Fruit fly (Drosophila melanogaster) whole organism, embryonic: ENCODE measurements around the gene TTLL4B.

Experiments used
- Awh ChIP-seq: fragments of 200-800 bp; sonication (Bioruptor generic); IDR thresholded peaks from 2 replicates; pipeline ENCODE4, ENCODE4 v1.3.6; 2022; ENCODE audit warnings: missing biosample characterization, missing genetic modification characterization
- BtbVII ChIP-seq: fragments of 200-800 bp; sonication (Bioruptor generic); optimal IDR thresholded peaks from 3 replicates; lab custom pipeline; 2017; ENCODE audit warnings: missing biosample characterization, mild to moderate bottlenecking, missing genetic modification characterization
- CG10147 ChIP-seq: fragments of 200-800 bp; sonication (Bioruptor generic); optimal IDR thresholded peaks from 2 replicates; lab custom pipeline; 2019; ENCODE audit warnings: missing biosample characterization, mild to moderate bottlenecking, missing genetic modification characterization, moderate library complexity
- CG10267 ChIP-seq: fragments of 200-800 bp; sonication (Bioruptor generic); optimal IDR thresholded peaks from 2 replicates; lab custom pipeline; 2018; ENCODE audit warnings: missing biosample characterization, mild to moderate bottlenecking, missing genetic modification characterization, moderate library complexity
- CG11560 ChIP-seq: fragments of 200-800 bp; sonication (Bioruptor generic); IDR thresholded peaks from 3 replicates; pipeline ENCODE4 v1.3.6; 2022; ENCODE audit warnings: missing biosample characterization, missing genetic modification characterization
- CG1233 ChIP-seq: fragments of 200-800 bp; sonication (Bioruptor generic); optimal IDR thresholded peaks from 4 replicates; lab custom pipeline; 2018; ENCODE audit warnings: missing biosample characterization, mild to moderate bottlenecking, missing genetic modification characterization
- CG14965 ChIP-seq: fragments of 200-800 bp; sonication (Bioruptor generic); optimal IDR thresholded peaks from 2 replicates; lab custom pipeline; 2016; ENCODE audit warnings: missing biosample characterization, missing genetic modification characterization, borderline replicate concordance
- CG15479 ChIP-seq: fragments of 200-800 bp; sonication (Bioruptor generic); optimal IDR thresholded peaks from 3 replicates; lab custom pipeline; 2019; ENCODE audit warnings: missing biosample characterization, mild to moderate bottlenecking, missing genetic modification characterization, moderate library complexity
- CG1603 ChIP-seq: fragments of 200-800 bp; sonication (Bioruptor generic); optimal IDR thresholded peaks from 2 replicates; lab custom pipeline; 2019; ENCODE audit warnings: missing biosample characterization, mild to moderate bottlenecking, missing genetic modification characterization, moderate library complexity
- CG1647 ChIP-seq: fragments of 200-800 bp; sonication (Bioruptor generic); optimal IDR thresholded peaks from 3 replicates; lab custom pipeline; 2016; ENCODE audit warnings: missing biosample characterization, missing genetic modification characterization
- CG17359 ChIP-seq: fragments of 200-800 bp; sonication (Bioruptor generic); optimal IDR thresholded peaks from 3 replicates; lab custom pipeline; 2018; ENCODE audit warnings: missing biosample characterization, mild to moderate bottlenecking, missing genetic modification characterization, moderate library complexity
- CG17912 ChIP-seq: fragments of 200-800 bp; sonication (Bioruptor generic); optimal IDR thresholded peaks from 2 replicates; lab custom pipeline; 2018; ENCODE audit warnings: missing biosample characterization, mild to moderate bottlenecking, missing genetic modification characterization
- CG2889 ChIP-seq: fragments of 200-800 bp; sonication (Bioruptor generic); IDR thresholded peaks from 3 replicates; pipeline ENCODE4 v1.3.6; 2022; ENCODE audit warnings: missing biosample characterization, missing genetic modification characterization
- CG31365 ChIP-seq: fragments of 200-800 bp; sonication (Bioruptor generic); optimal IDR thresholded peaks from 2 replicates; lab custom pipeline; 2018; ENCODE audit warnings: missing biosample characterization, mild to moderate bottlenecking, missing genetic modification characterization
- CG33213 ChIP-seq: fragments of 200-800 bp; sonication (Bioruptor generic); optimal IDR thresholded peaks from 3 replicates; lab custom pipeline; 2016; ENCODE audit warnings: missing biosample characterization, missing genetic modification characterization
- CG3838 ChIP-seq: fragments of 200-800 bp; sonication (Bioruptor generic); optimal IDR thresholded peaks from 3 replicates; lab custom pipeline; 2016; ENCODE audit warnings: missing biosample characterization, missing genetic modification characterization
- CG4707 ChIP-seq: fragments of 200-800 bp; sonication (Bioruptor generic); optimal IDR thresholded peaks from 2 replicates; lab custom pipeline; 2018; ENCODE audit warnings: missing biosample characterization, mild to moderate bottlenecking, missing genetic modification characterization, moderate library complexity
- CG7372 ChIP-seq: fragments of 200-800 bp; sonication (Bioruptor generic); IDR thresholded peaks from 2 replicates; pipeline ENCODE4 v1.3.6; 2022; ENCODE audit warnings: missing biosample characterization, missing genetic modification characterization
- CG7839 ChIP-seq: fragments of 200-800 bp; sonication (Bioruptor generic); optimal IDR thresholded peaks from 3 replicates; lab custom pipeline; 2018; ENCODE audit warnings: missing biosample characterization, mild to moderate bottlenecking, missing genetic modification characterization, moderate library complexity
- CTCF ChIP-seq: fragments of 200-800 bp; sonication (Bioruptor generic); optimal IDR thresholded peaks from 2 replicates; lab custom pipeline; 2017; ENCODE audit warnings: missing biosample characterization, mild to moderate bottlenecking, missing genetic modification characterization, moderate library complexity
- E2f2 ChIP-seq: fragments of 200-800 bp; sonication (Bioruptor generic); IDR thresholded peaks from 2 replicates; pipeline ENCODE4 v1.3.6; 2022; ENCODE audit warnings: missing biosample characterization, missing genetic modification characterization
- Hsf ChIP-seq: fragments of 200-800 bp; sonication (Bioruptor generic); optimal IDR thresholded peaks from 3 replicates; lab custom pipeline; 2016; ENCODE audit warnings: missing biosample characterization, missing genetic modification characterization
- Neu2 ChIP-seq: fragments of 200-800 bp; sonication (Bioruptor generic); optimal IDR thresholded peaks from 3 replicates; lab custom pipeline; 2016; ENCODE audit warnings: missing biosample characterization, missing genetic modification characterization, borderline replicate concordance
- NfI ChIP-seq: fragments of 200-800 bp; sonication (Bioruptor generic); optimal IDR thresholded peaks from 3 replicates; lab custom pipeline; 2018; ENCODE audit warnings: missing biosample characterization, mild to moderate bottlenecking, missing genetic modification characterization, moderate library complexity
- al ChIP-seq: fragments of 200-800 bp; sonication (Bioruptor generic); IDR thresholded peaks from 2 replicates; pipeline ENCODE4 v1.3.6; 2022; ENCODE audit warnings: missing biosample characterization, missing genetic modification characterization
- ap ChIP-seq: fragments of 200-800 bp; sonication (Bioruptor generic); IDR thresholded peaks from 2 replicates; pipeline ENCODE4 v1.3.6; 2022; ENCODE audit warnings: missing biosample characterization, missing genetic modification characterization
- bbx ChIP-seq: fragments of 200-800 bp; sonication (Bioruptor generic); IDR thresholded peaks from 2 replicates; pipeline ENCODE4 v1.3.6; 2022; ENCODE audit warnings: missing biosample characterization, missing genetic modification characterization; ENCODE audit not compliant: partially characterized antibody
- ci ChIP-seq: fragments of 200-800 bp; sonication (Bioruptor generic); IDR thresholded peaks from 3 replicates; pipeline ENCODE4 v1.3.6; 2022; ENCODE audit warnings: missing biosample characterization, missing genetic modification characterization
- fd64A ChIP-seq: fragments of 200-800 bp; sonication (Bioruptor generic); optimal IDR thresholded peaks from 3 replicates; lab custom pipeline; 2018; ENCODE audit warnings: missing biosample characterization, mild to moderate bottlenecking, missing genetic modification characterization
- gem ChIP-seq: fragments of 200-800 bp; sonication (Bioruptor generic); optimal IDR thresholded peaks from 2 replicates; lab custom pipeline; 2019; ENCODE audit warnings: missing biosample characterization, mild to moderate bottlenecking, missing genetic modification characterization, moderate library complexity
- hth ChIP-seq: fragments of >200 bp; optimal IDR thresholded peaks from 2 replicates; lab custom pipeline; 2017; ENCODE audit warnings: inconsistent platforms
- ind ChIP-seq: fragments of 200-800 bp; sonication (Bioruptor generic); optimal IDR thresholded peaks from 3 replicates; lab custom pipeline; 2016; ENCODE audit warnings: missing biosample characterization, missing genetic modification characterization
- kni ChIP-seq: fragments of 200-800 bp; sonication (Bioruptor generic); optimal IDR thresholded peaks from 3 replicates; lab custom pipeline; 2017; ENCODE audit warnings: mild to moderate bottlenecking, missing biosample characterization, missing genetic modification reagents, missing genetic modification characterization
- lab ChIP-seq: fragments of 200-800 bp; sonication (Bioruptor generic); optimal IDR thresholded peaks from 3 replicates; lab custom pipeline; 2017; ENCODE audit warnings: missing biosample characterization, missing genetic modification characterization, mild to moderate bottlenecking, moderate library complexity, missing genetic modification reagents
- lov ChIP-seq, 2 experiments: fragments of 200-800 bp in 1 of 2; fragments of >200 bp in 1 of 2; sonication (Bioruptor generic) in 1 of 2; IDR thresholded peaks in 1 of 2; optimal IDR thresholded peaks in 1 of 2; 2 replicates in 1 of 2; 3 replicates in 1 of 2; pipeline versions ENCODE4 v1.3.6 to Lab custom; 2017 to 2022; ENCODE audit warnings: missing biosample characterization in 1 of 2, missing genetic modification characterization in 1 of 2
- nom ChIP-seq: fragments of 200-800 bp; sonication (Bioruptor generic); optimal IDR thresholded peaks from 2 replicates; lab custom pipeline; 2017; ENCODE audit warnings: missing biosample characterization, missing genetic modification characterization, mild to moderate bottlenecking, moderate library complexity, missing genetic modification reagents
- odd ChIP-seq: fragments of 200-800 bp; sonication (Bioruptor generic); optimal IDR thresholded peaks from 2 replicates; lab custom pipeline; 2017; ENCODE audit warnings: missing biosample characterization, mild to moderate bottlenecking, missing genetic modification characterization
- prd ChIP-seq, 3 experiments: fragments of >200 bp in 2 of 3; fragments of 200-800 bp in 1 of 3; sonication (Bioruptor generic) in 1 of 3; optimal IDR thresholded peaks in 2 of 3; IDR thresholded peaks in 1 of 3; 2 replicates in 2 of 3; 3 replicates in 1 of 3; pipeline versions ENCODE4 v1.3.6 to Lab custom; 2017 to 2022; ENCODE audit warnings: missing biosample characterization in 1 of 3, missing genetic modification characterization in 1 of 3
- ro ChIP-seq: fragments of 200-800 bp; sonication (Bioruptor generic); IDR thresholded peaks from 2 replicates; pipeline ENCODE4 v1.3.6; 2022; ENCODE audit warnings: missing biosample characterization, missing genetic modification characterization
- run ChIP-seq: fragments of 200-800 bp; sonication (Bioruptor generic); optimal IDR thresholded peaks from 3 replicates; lab custom pipeline; 2018; ENCODE audit warnings: missing biosample characterization, mild to moderate bottlenecking, missing genetic modification characterization
- seq ChIP-seq: fragments of 200-800 bp; sonication (Bioruptor generic); IDR thresholded peaks from 2 replicates; pipeline ENCODE4 v1.3.6; 2022; ENCODE audit warnings: missing biosample characterization, missing genetic modification characterization
- shn ChIP-seq: fragments of 200-800 bp; sonication (Bioruptor generic); optimal IDR thresholded peaks from 3 replicates; lab custom pipeline; 2016; ENCODE audit warnings: missing biosample characterization, missing genetic modification characterization
- sima ChIP-seq: fragments of 200-800 bp; sonication (Bioruptor generic); optimal IDR thresholded peaks from 2 replicates; lab custom pipeline; 2016; ENCODE audit warnings: missing biosample characterization, missing genetic modification characterization
- sr ChIP-seq: fragments of 200-800 bp; sonication (Bioruptor generic); IDR thresholded peaks from 3 replicates; pipeline ENCODE4 v1.3.6; 2022; ENCODE audit warnings: missing biosample characterization, missing genetic modification characterization
- tgo ChIP-seq: fragments of 200-800 bp; sonication (Bioruptor generic); IDR thresholded peaks from 3 replicates; pipeline ENCODE4 v1.3.6; 2022; ENCODE audit warnings: missing biosample characterization, missing genetic modification characterization
- tll ChIP-seq, 2 experiments: fragments of 200-800 bp in 1 of 2; fragments of >200 bp in 1 of 2; sonication (Bioruptor generic) in 1 of 2; optimal IDR thresholded peaks; 2 replicates each; lab custom pipeline; 2017 to 2019; ENCODE audit warnings: missing biosample characterization in 2 of 2, missing genetic modification characterization in 2 of 2, mild to moderate bottlenecking in 1 of 2, moderate library complexity in 1 of 2
- trh ChIP-seq: fragments of 200-800 bp; sonication (Bioruptor generic); optimal IDR thresholded peaks from 2 replicates; lab custom pipeline; 2016; ENCODE audit warnings: missing biosample characterization, missing genetic modification characterization
- usp ChIP-seq: fragments of >200 bp; optimal IDR thresholded peaks from 2 replicates; lab custom pipeline; 2017; ENCODE audit warnings: missing biosample characterization, missing genetic modification characterization

TTLL4B gene

dm6 chr2L:3888754-3889603, 26.5 kb downstream of the TTLL4B start (continued):
- TF ChIP-seq CG11560 (tag; lab: Robert Waterston, UW) (peak; percentile 55; the same call in 2 of the 3 replicates), hth (lab: Kevin White, UChicago) (no peak), CG10267 (tag; lab: Kevin White, UChicago) (peak; percentile 28), NfI (GFP tag; lab: Kevin White, UChicago) (peak; percentile 48), shn (GFP tag; lab: Kevin White, UChicago) (no peak), lab (peak; percentile 17), CG10147 (GFP tag; lab: Kevin White, UChicago) (peak; percentile 29), CG14965 (no peak), odd (no peak), CTCF (GFP tag; lab: Kevin White, UChicago) (no peak), CG1603 (tag; lab: Kevin White, UChicago) (peak; percentile 44), ap (GFP tag; lab: Robert Waterston, UW) (peak; percentile 38; the same call in 1 of the 2 replicates), CG4707 (peak; percentile 95), Hsf (GFP tag; lab: Kevin White, UChicago) (no peak), trh (GFP tag; lab: Kevin White, UChicago) (no peak), run (tag; lab: Kevin White, UChicago) (no peak), nom (GFP tag; lab: Kevin White, UChicago) (peak; percentile 41), CG33213 (GFP tag; lab: Kevin White, UChicago) (no peak), CG15479 (no peak), fd64A (GFP tag; lab: Kevin White, UChicago) (no peak), seq (0 out of 2 replicates have a peak, but pooled peaks have one; percentile 29), Awh (GFP tag; lab: Robert Waterston, UW) (no peak), kni (peak; percentile 89), lov (optimal IDR thresholded peaks at IDR 0.05; lab: Kevin White, UChicago) (no peak), lov (GFP tag; IDR thresholded peaks at IDR 0.05; lab: Robert Waterston, UW) (no peak), ro (no peak), tgo (GFP tag; lab: Robert Waterston, UW) (peak; percentile 57; the same call in 1 of the 3 replicates), al (GFP tag; lab: Robert Waterston, UW) (peak; percentile 28; the same call in 1 of the 2 replicates), CG31365 (tag; lab: Kevin White, UChicago) (no peak), E2f2 (peak; percentile 23; the same call in 1 of the 2 replicates), CG1233 (GFP tag; lab: Kevin White, UChicago) (no peak), CG2889 (GFP tag; lab: Robert Waterston, UW) (no peak), tll (GFP tag; optimal IDR thresholded peaks at IDR 0.05; lab: Kevin White, UChicago) (no peak), Neu2 (GFP tag; lab: Kevin White, UChicago) (no peak), usp (GFP tag; lab: Kevin White, UChicago) (no peak), gem (tag; lab: Kevin White, UChicago) (peak; percentile 85), BtbVII (GFP tag; lab: Kevin White, UChicago) (no peak), CG1647 (no peak), ci (GFP tag; lab: Robert Waterston, UW) (0 out of 3 replicates have a peak, but pooled peaks have one; percentile 12), CG3838 (GFP tag; lab: Kevin White, UChicago) (no peak), sima (no peak), CG7839 (tag; lab: Kevin White, UChicago) (peak; percentile 71), sr (GFP tag; lab: Robert Waterston, UW) (no peak), prd (optimal IDR thresholded peaks at IDR 0.05; lab: Kevin White, UChicago) (no peak), prd (GFP tag; IDR thresholded peaks at IDR 0.05; lab: Robert Waterston, UW) (peak; percentile 34; the same call in 1 of the 3 replicates), ind (GFP tag; lab: Kevin White, UChicago) (peak; percentile 34), CG17359 (tag; lab: Kevin White, UChicago) (peak; percentile 26), bbx (GFP tag; lab: Robert Waterston, UW) (no peak), CG7372 (GFP tag; lab: Robert Waterston, UW) (0 out of 2 replicates have a peak, but pooled peaks have one; percentile 6), CG17912 (GFP tag; lab: Kevin White, UChicago) (no peak)
